Worm (Caenorhabditis elegans): Measurements from ENCODE around the gene ilys-4.

- TF ChIP-seq nhr-237 (tag; optimal IDR thresholded peaks at IDR 0.05) (no peak), elt-2 (tag; optimal IDR thresholded peaks at IDR 0.05) (peak; percentile 79)
These were observed 1.1 kb upstream of the ilys-4 start for ce11 chrIV:7898489-7898888.

Measured in whole organism, L3 larva.